Fruit fly (Drosophila melanogaster): Measurements from ENCODE around the gene Trm7-34.
A peak's percentile ranks its signal among the peaks of the same experiment; 100 is the strongest.

Gene Trm7-34

dm6 chr3R:21154130-21154529 is 20.4 kb upstream of the Trm7-34 start:
- peak; percentile 51; the same call in 1 of the 3 replicates for TF ChIP-seq CG4496 (GFP tag; IDR thresholded peaks at IDR 0.05)
- no peak for TF ChIP-seq CG34367 (tag; optimal IDR thresholded peaks at IDR 0.05)
- no peak for TF ChIP-seq CG14655 (GFP tag; optimal IDR thresholded peaks at IDR 0.05)
- no peak for TF ChIP-seq EcR (GFP tag; optimal IDR thresholded peaks at IDR 0.05)
- no peak for TF ChIP-seq Ets98B (GFP tag; IDR thresholded peaks at IDR 0.05)
- no peak for TF ChIP-seq D1 (tag; optimal IDR thresholded peaks at IDR 0.05)
- no peak for TF ChIP-seq gl (tag; optimal IDR thresholded peaks at IDR 0.05)
- TF ChIP-seq fd96Ca (GFP tag; IDR thresholded peaks at IDR 0.05), result peak; percentile 33; the same call in 1 of the 3 replicates
- TF ChIP-seq rn (GFP tag; IDR thresholded peaks at IDR 0.05), result no peak
- no peak for TF ChIP-seq Pif1A (GFP tag; optimal IDR thresholded peaks at IDR 0.05)
- TF ChIP-seq Pif1B (GFP tag; optimal IDR thresholded peaks at IDR 0.05), result no peak
- no peak for TF ChIP-seq CG17806 (tag; optimal IDR thresholded peaks at IDR 0.05)
- TF ChIP-seq CG8301 (tag; optimal IDR thresholded peaks at IDR 0.05), result no peak
- TF ChIP-seq CG10348 (GFP tag; IDR thresholded peaks at IDR 0.05), result no peak
- no peak for TF ChIP-seq CG15710 (tag; optimal IDR thresholded peaks at IDR 0.05)
- no peak for TF ChIP-seq Snoo (tag; optimal IDR thresholded peaks at IDR 0.05)
- TF ChIP-seq CG12605 (GFP tag; IDR thresholded peaks at IDR 0.05), result no peak

dm6 chr3R:21152856-21153278 is 19.2 kb upstream of the Trm7-34 start:
- TF ChIP-seq CG14655 (GFP tag; optimal IDR thresholded peaks at IDR 0.05) (peak; percentile 87), CG32121 (GFP tag; IDR thresholded peaks at IDR 0.05) (peak; percentile 74; the same call in 1 of the 2 replicates), Ets98B (GFP tag; IDR thresholded peaks at IDR 0.05) (peak; percentile 97), CG34367 (tag; optimal IDR thresholded peaks at IDR 0.05) (peak; percentile 75), CG15710 (tag; optimal IDR thresholded peaks at IDR 0.05) (peak; percentile 71), CG8159 (tag; optimal IDR thresholded peaks at IDR 0.05) (peak; percentile 74), CG4496 (GFP tag; IDR thresholded peaks at IDR 0.05) (peak; percentile 94), CG8301 (tag; optimal IDR thresholded peaks at IDR 0.05) (peak; percentile 84), CG13204 (GFP tag; optimal IDR thresholded peaks at IDR 0.05) (peak; percentile 90), Pif1A (GFP tag; optimal IDR thresholded peaks at IDR 0.05) (peak; percentile 91), Pif1B (GFP tag; optimal IDR thresholded peaks at IDR 0.05) (peak; percentile 54), D1 (tag; optimal IDR thresholded peaks at IDR 0.05) (no peak), CG9948 (tag; optimal IDR thresholded peaks at IDR 0.05) (peak; percentile 54), gl (tag; optimal IDR thresholded peaks at IDR 0.05) (peak; percentile 92), rn (GFP tag; IDR thresholded peaks at IDR 0.05) (peak; percentile 63; the same call in 1 of the 2 replicates), fd96Ca (GFP tag; IDR thresholded peaks at IDR 0.05) (peak; percentile 83; the same call in 2 of the 3 replicates), Snoo (tag; optimal IDR thresholded peaks at IDR 0.05) (peak; percentile 89), CG12605 (GFP tag; IDR thresholded peaks at IDR 0.05) (peak; percentile 95), CG10348 (GFP tag; IDR thresholded peaks at IDR 0.05) (no peak), EcR (GFP tag; optimal IDR thresholded peaks at IDR 0.05) (peak; percentile 58), CG17806 (tag; optimal IDR thresholded peaks at IDR 0.05) (peak; percentile 70)

dm6 chr3R:21151090-21151870 is 17.6 kb upstream of the Trm7-34 start:
- TF ChIP-seq D1 (tag; optimal IDR thresholded peaks at IDR 0.05), result no peak
- TF ChIP-seq CG34367 (tag; optimal IDR thresholded peaks at IDR 0.05), result no peak
- TF ChIP-seq CG12605 (GFP tag; IDR thresholded peaks at IDR 0.05), result 0 out of 2 replicates have a peak, but pooled peaks have one; percentile 28
- peak; percentile 58 for TF ChIP-seq CG4496 (GFP tag; IDR thresholded peaks at IDR 0.05)
- TF ChIP-seq CG14655 (GFP tag; optimal IDR thresholded peaks at IDR 0.05), result no peak
- TF ChIP-seq Pif1B (GFP tag; optimal IDR thresholded peaks at IDR 0.05), result no peak
- TF ChIP-seq EcR (GFP tag; optimal IDR thresholded peaks at IDR 0.05), result no peak
- no peak for TF ChIP-seq Pif1A (GFP tag; optimal IDR thresholded peaks at IDR 0.05)
- TF ChIP-seq CG32121 (GFP tag; IDR thresholded peaks at IDR 0.05), result peak; percentile 75
- no peak for TF ChIP-seq fd96Ca (GFP tag; IDR thresholded peaks at IDR 0.05)
- TF ChIP-seq CG15710 (tag; optimal IDR thresholded peaks at IDR 0.05), result no peak
- no peak for TF ChIP-seq rn (GFP tag; IDR thresholded peaks at IDR 0.05)
- TF ChIP-seq gl (tag; optimal IDR thresholded peaks at IDR 0.05), result no peak
- no peak for TF ChIP-seq CG8159 (tag; optimal IDR thresholded peaks at IDR 0.05)
- no peak for TF ChIP-seq CG17806 (tag; optimal IDR thresholded peaks at IDR 0.05)
- peak; percentile 31; the same call in 1 of the 2 replicates for TF ChIP-seq Ets98B (GFP tag; IDR thresholded peaks at IDR 0.05)
- TF ChIP-seq CG10348 (GFP tag; IDR thresholded peaks at IDR 0.05), result no peak
- peak; percentile 20 for TF ChIP-seq CG9948 (tag; optimal IDR thresholded peaks at IDR 0.05)
- TF ChIP-seq Snoo (tag; optimal IDR thresholded peaks at IDR 0.05), result no peak
- no peak for TF ChIP-seq CG8301 (tag; optimal IDR thresholded peaks at IDR 0.05)
- no peak for TF ChIP-seq CG13204 (GFP tag; optimal IDR thresholded peaks at IDR 0.05)

dm6 chr3R:21150090-21150489 is 16.4 kb upstream of the Trm7-34 start:
- TF ChIP-seq CG32121 (GFP tag; IDR thresholded peaks at IDR 0.05) (0 out of 2 replicates have a peak, but pooled peaks have one; percentile 15), EcR (GFP tag; optimal IDR thresholded peaks at IDR 0.05) (peak; percentile 8), CG8159 (tag; optimal IDR thresholded peaks at IDR 0.05) (no peak), CG9948 (tag; optimal IDR thresholded peaks at IDR 0.05) (no peak), CG14655 (GFP tag; optimal IDR thresholded peaks at IDR 0.05) (no peak), Ets98B (GFP tag; IDR thresholded peaks at IDR 0.05) (0 out of 2 replicates have a peak, but pooled peaks have one; percentile 19)

dm6 chr3R:21141341-21141740 is 7.7 kb upstream of the Trm7-34 start:
- no peak for TF ChIP-seq CG8159 (tag; optimal IDR thresholded peaks at IDR 0.05)
- no peak for TF ChIP-seq CG34367 (tag; optimal IDR thresholded peaks at IDR 0.05)
- no peak for TF ChIP-seq CG15710 (tag; optimal IDR thresholded peaks at IDR 0.05)
- no peak for TF ChIP-seq Pif1A (GFP tag; optimal IDR thresholded peaks at IDR 0.05)
- no peak for TF ChIP-seq EcR (GFP tag; optimal IDR thresholded peaks at IDR 0.05)
- TF ChIP-seq Ets98B (GFP tag; IDR thresholded peaks at IDR 0.05), result no peak
- no peak for TF ChIP-seq rn (GFP tag; IDR thresholded peaks at IDR 0.05)
- TF ChIP-seq Pif1B (GFP tag; optimal IDR thresholded peaks at IDR 0.05), result no peak
- TF ChIP-seq CG13204 (GFP tag; optimal IDR thresholded peaks at IDR 0.05), result no peak
- no peak for TF ChIP-seq CG12605 (GFP tag; IDR thresholded peaks at IDR 0.05)
- TF ChIP-seq CG4496 (GFP tag; IDR thresholded peaks at IDR 0.05), result no peak
- TF ChIP-seq CG9948 (tag; optimal IDR thresholded peaks at IDR 0.05), result no peak
- no peak for TF ChIP-seq CG32121 (GFP tag; IDR thresholded peaks at IDR 0.05)
- no peak for TF ChIP-seq Snoo (tag; optimal IDR thresholded peaks at IDR 0.05)
- no peak for TF ChIP-seq CG14655 (GFP tag; optimal IDR thresholded peaks at IDR 0.05)
- no peak for TF ChIP-seq gl (tag; optimal IDR thresholded peaks at IDR 0.05)
- no peak for TF ChIP-seq CG10348 (GFP tag; IDR thresholded peaks at IDR 0.05)
- TF ChIP-seq CG17806 (tag; optimal IDR thresholded peaks at IDR 0.05), result no peak
- no peak for TF ChIP-seq fd96Ca (GFP tag; IDR thresholded peaks at IDR 0.05)
- TF ChIP-seq D1 (tag; optimal IDR thresholded peaks at IDR 0.05), result no peak
